Worm (Caenorhabditis elegans): ENCODE data around the gene M117.6.

M117.6 gene

ce11 chrIV:11809047-11809446 lies 18.9 kb downstream of the M117.6 start:
- TF ChIP-seq F57A8.1 (GFP tag; optimal IDR thresholded peaks at IDR 0.05) (no peak), nhr-90 (tag; optimal IDR thresholded peaks at IDR 0.05) (no peak), nhr-120 (GFP tag; IDR thresholded peaks at IDR 0.05) (no peak), attf-3 (GFP tag; conservative IDR thresholded peaks at IDR 0.05) (no peak), snpc-4 (GFP tag; optimal IDR thresholded peaks at IDR 0.05) (no peak), snpc-4 (tag; optimal IDR thresholded peaks at IDR 0.05) (no peak), hlh-26 (GFP tag; conservative IDR thresholded peaks at IDR 0.05) (no peak), dox-1 (GFP tag; IDR thresholded peaks at IDR 0.05) (no peak), hmg-20 (GFP tag; IDR thresholded peaks at IDR 0.05) (no peak), die-1 (tag; optimal IDR thresholded peaks at IDR 0.05) (no peak), ets-4 (GFP tag; optimal IDR thresholded peaks at IDR 0.05) (no peak), madf-6 (GFP tag; IDR thresholded peaks at IDR 0.05) (no peak), lin-54 (GFP tag; optimal IDR thresholded peaks at IDR 0.05) (no peak), bed-1 (GFP tag; IDR thresholded peaks at IDR 0.05) (no peak), F39B2.1 (GFP tag; IDR thresholded peaks at IDR 0.05) (no peak), Y67H2A.10 (GFP tag; conservative IDR thresholded peaks at IDR 0.05) (no peak), akir-1 (GFP tag; optimal IDR thresholded peaks at IDR 0.05) (no peak), cebp-1 (GFP tag; IDR thresholded peaks at IDR 0.05) (no peak), cebp-1 (tag; optimal IDR thresholded peaks at IDR 0.05) (no peak), bed-2 (GFP tag; IDR thresholded peaks at IDR 0.05) (no peak), ztf-26 (tag; optimal IDR thresholded peaks at IDR 0.05) (no peak), F33H1.4 (GFP tag; IDR thresholded peaks at IDR 0.05) (no peak)

- TF ChIP-seq F55B11.4 (tag; optimal IDR thresholded peaks at IDR 0.05; ENCODE audit: borderline replicate concordance, insufficient read depth) (no peak), madf-10 (tag; optimal IDR thresholded peaks at IDR 0.05) (no peak), nhr-120 (GFP tag; IDR thresholded peaks at IDR 0.05) (no peak), snpc-1.3 (tag; optimal IDR thresholded peaks at IDR 0.05; ENCODE audit: insufficient read depth) (no peak), Y53F4B.3 (GFP tag; IDR thresholded peaks at IDR 0.05) (no peak), F52B5.7 (tag; optimal IDR thresholded peaks at IDR 0.05) (no peak), snpc-1.1 (tag; optimal IDR thresholded peaks at IDR 0.05; ENCODE audit: insufficient read depth) (no peak), C06A6.2 (GFP tag; conservative IDR thresholded peaks at IDR 0.05) (no peak), nhr-90 (tag; optimal IDR thresholded peaks at IDR 0.05) (no peak), hrde-1 (tag; optimal IDR thresholded peaks at IDR 0.05; ENCODE audit: borderline replicate concordance) (no peak), ceh-27 (GFP tag; optimal IDR thresholded peaks at IDR 0.05) (no peak), egl-44 (GFP tag; IDR thresholded peaks at IDR 0.05) (no peak), die-1 (tag; optimal IDR thresholded peaks at IDR 0.05) (no peak), attf-5 (GFP tag; optimal IDR thresholded peaks at IDR 0.05) (no peak)
Observed at ce11 chrIV:11804053-11804452, 23.9 kb downstream of the M117.6 start, which contains the start of gene H01G02.1. Gene H01G02.1 (minus strand): TSS chrIV:11804153.

ce11 chrIV:11803044-11803443 lies 24.9 kb downstream of the M117.6 start, which contains the start of gene H01G02.4:
Gene H01G02.4 (minus strand): TSS chrIV:11803144.
- TF ChIP-seq F33H1.4 (GFP tag; IDR thresholded peaks at IDR 0.05) = no peak
- no peak for TF ChIP-seq F49E8.2 (tag; optimal IDR thresholded peaks at IDR 0.05; ENCODE audit: insufficient read depth)

ce11 chrIV:11801078-11801477 lies 26.8 kb downstream of the M117.6 start, which contains the start of gene dyf-18:
Gene dyf-18 (minus strand): TSS chrIV:11801178.
- TF ChIP-seq pbrm-1 (GFP tag; IDR thresholded peaks at IDR 0.05) = no peak

Data from whole organism, young adult.